Worm (Caenorhabditis elegans): ENCODE data around the gene vrp-1.

DNA sequence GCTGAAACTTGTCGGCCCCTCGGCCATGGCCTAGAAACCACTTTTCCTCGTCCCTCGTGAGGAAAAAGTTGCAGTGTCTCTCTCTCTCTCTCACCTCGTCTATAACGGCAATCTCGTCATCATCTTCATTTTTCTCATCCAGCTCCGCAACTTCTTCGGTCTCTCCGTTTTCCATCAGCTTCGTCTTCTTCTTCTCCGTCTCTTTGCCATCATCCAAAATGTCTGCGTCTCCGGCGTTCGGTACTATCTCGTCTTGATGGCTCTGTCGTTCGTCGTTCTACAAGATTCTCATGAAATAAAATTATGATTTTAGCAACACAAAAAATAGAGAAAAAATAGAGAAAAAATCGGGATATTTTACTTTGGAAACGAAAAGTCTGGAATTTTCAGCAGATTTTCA lies 10.9 kb upstream of the vrp-1 start:
- TF ChIP-seq him-1 (tag; optimal IDR thresholded peaks at IDR 0.05) (no peak), dao-5 (tag; optimal IDR thresholded peaks at IDR 0.05) (no peak), W03F9.2 (tag; optimal IDR thresholded peaks at IDR 0.05) (no peak)
